Fruit fly (Drosophila melanogaster) whole organism, pupa: ENCODE data around the gene PIG-T.

Source experiments
- CG10348 ChIP-seq: fragments of 200-800 bp; sonication (Bioruptor generic); IDR thresholded peaks from 2 replicates; pipeline ENCODE4 v1.3.6; 2022; ENCODE audit warnings: missing biosample characterization, missing genetic modification characterization
- CG12605 ChIP-seq: fragments of 200-800 bp; sonication (Bioruptor generic); IDR thresholded peaks from 2 replicates; pipeline ENCODE4 v1.3.6; 2022; ENCODE audit warnings: missing biosample characterization, missing genetic modification characterization
- CG14655 ChIP-seq: fragments of 200-800 bp; sonication (Bioruptor generic); optimal IDR thresholded peaks from 3 replicates; lab custom pipeline; 2017; ENCODE audit warnings: mild to moderate bottlenecking, missing biosample characterization, missing genetic modification reagents, missing genetic modification characterization
- CG15710 ChIP-seq: fragments of 200-800 bp; sonication (Bioruptor generic); optimal IDR thresholded peaks from 2 replicates; lab custom pipeline; 2018; ENCODE audit warnings: missing biosample characterization, mild to moderate bottlenecking, missing genetic modification characterization, moderate library complexity
- CG32121 ChIP-seq: fragments of 200-800 bp; sonication (Bioruptor generic); IDR thresholded peaks from 2 replicates; pipeline ENCODE4 v1.3.6; 2022; ENCODE audit warnings: missing biosample characterization, missing genetic modification characterization
- CG4496 ChIP-seq: fragments of 200-800 bp; sonication (Bioruptor generic); IDR thresholded peaks from 3 replicates; pipeline ENCODE4 v1.3.6; 2022; ENCODE audit warnings: missing biosample characterization, missing genetic modification characterization
- CG9948 ChIP-seq: fragments of 200-800 bp; sonication (Bioruptor generic); optimal IDR thresholded peaks from 2 replicates; lab custom pipeline; 2018; ENCODE audit warnings: missing biosample characterization, mild to moderate bottlenecking, missing genetic modification characterization, moderate library complexity
- D1 ChIP-seq: fragments of 200-800 bp; sonication (Bioruptor generic); optimal IDR thresholded peaks from 2 replicates; lab custom pipeline; 2018; ENCODE audit warnings: missing biosample characterization, mild to moderate bottlenecking, missing genetic modification characterization, moderate library complexity
- EcR ChIP-seq: fragments of 200-800 bp; sonication (Bioruptor generic); optimal IDR thresholded peaks from 3 replicates; lab custom pipeline; 2019; ENCODE audit warnings: missing biosample characterization, missing genetic modification characterization, mild to moderate bottlenecking, moderate library complexity, missing genetic modification reagents
- Ets98B ChIP-seq: fragments of 200-800 bp; sonication (Bioruptor generic); IDR thresholded peaks from 2 replicates; pipeline ENCODE4 v1.3.6; 2022; ENCODE audit warnings: missing biosample characterization, missing genetic modification characterization
- Snoo ChIP-seq: fragments of 200-800 bp; sonication (Bioruptor generic); optimal IDR thresholded peaks from 3 replicates; lab custom pipeline; 2017; ENCODE audit warnings: missing biosample characterization, mild to moderate bottlenecking, missing genetic modification characterization, inconsistent platforms
- fd96Ca ChIP-seq: fragments of 200-800 bp; sonication (Bioruptor generic); IDR thresholded peaks from 3 replicates; pipeline ENCODE4 v1.3.6; 2022; ENCODE audit warnings: missing biosample characterization, missing genetic modification characterization

- TF ChIP-seq CG15710 (tag; lab: Kevin White, UChicago) (no peak), fd96Ca (GFP tag; lab: Robert Waterston, UW) (no peak), Ets98B (GFP tag; lab: Robert Waterston, UW) (no peak), CG4496 (no peak), CG12605 (GFP tag; lab: Robert Waterston, UW) (no peak), CG10348 (GFP tag; lab: Robert Waterston, UW) (no peak), Snoo (tag; lab: Kevin White, UChicago) (no peak), EcR (GFP tag; lab: Kevin White, UChicago) (no peak), CG32121 (GFP tag; lab: Robert Waterston, UW) (no peak), CG9948 (tag; lab: Kevin White, UChicago) (no peak), D1 (tag; lab: Kevin White, UChicago) (no peak), CG14655 (GFP tag; lab: Kevin White, UChicago) (no peak)
Observed at dm6 chrX:8442161-8442560, 35.1 kb upstream of the PIG-T start, which contains the start of gene CG12123.
